Worm (Caenorhabditis elegans) whole organism, L1 larva: ENCODE results near the gene zip-8.

ENCODE experiments used
- C34B4.2 ChIP-seq: sonication (generic microtip); optimal IDR thresholded peaks from 2 replicates; lab custom pipeline; 2017; ENCODE audit warnings: mild to moderate bottlenecking, missing genetic modification characterization, missing compliant biosample characterization
- ceh-63 ChIP-seq: fragments of 200-800 bp; sonication (Bioruptor generic); optimal IDR thresholded peaks from 2 replicates; lab custom pipeline; 2018; ENCODE audit warnings: mild to moderate bottlenecking, missing genetic modification characterization, missing compliant biosample characterization
- egl-13 ChIP-seq: sonication (generic microtip); optimal IDR thresholded peaks from 2 replicates; lab custom pipeline; 2016; ENCODE audit warnings: missing genotype, missing genetic modification reagents, missing genetic modification characterization, missing compliant biosample characterization
- egl-27 ChIP-seq, 2 experiments: fragments of 150-350 bp in 1 of 2; sonication (generic microtip); optimal IDR thresholded peaks; 3 replicates each; lab custom pipeline; 2017 to 2018; ENCODE audit warnings: missing biosample characterization in 2 of 2, missing genetic modification characterization in 2 of 2, missing genetic modification reagents in 2 of 2
- elt-3 ChIP-seq, 6 experiments: fragments of 150-350 bp in 1 of 6; sonication (generic microtip); optimal IDR thresholded peaks; 2 replicates each; lab custom pipeline; 2017 to 2018; ENCODE audit warnings: missing biosample characterization in 6 of 6, missing genetic modification characterization in 6 of 6, inconsistent platforms in 1 of 6
- lin-14 ChIP-seq: fragments of 200-800 bp; sonication (Bioruptor generic); optimal IDR thresholded peaks from 2 replicates; lab custom pipeline; 2018; ENCODE audit warnings: mild to moderate bottlenecking, missing genetic modification characterization, moderate library complexity, missing compliant biosample characterization
- lin-39 ChIP-seq: fragments of 150-350 bp; optimal IDR thresholded peaks from 2 replicates; lab custom pipeline; 2014; ENCODE audit warnings: missing biosample characterization, missing genetic modification reagents, missing genetic modification characterization
- mab-9 ChIP-seq: fragments of 200-800 bp; sonication (Bioruptor generic); IDR thresholded peaks from 2 replicates; pipeline ENCODE4 v1.3.6; 2022; ENCODE audit warnings: missing genetic modification reagents, missing genetic modification characterization, missing compliant biosample characterization
- nhr-11 ChIP-seq: fragments of 150-350 bp; optimal IDR thresholded peaks from 2 replicates; lab custom pipeline; 2014; ENCODE audit warnings: missing biosample characterization, missing genetic modification characterization
- nhr-47 ChIP-seq: sonication (generic microtip); optimal IDR thresholded peaks from 2 replicates; lab custom pipeline; 2016; ENCODE audit warnings: mild to moderate bottlenecking, missing genetic modification characterization, moderate library complexity, missing compliant biosample characterization
- nhr-77 ChIP-seq: fragments of 150-350 bp; optimal IDR thresholded peaks from 2 replicates; lab custom pipeline; 2014; ENCODE audit warnings: missing biosample characterization, missing genetic modification characterization
- nhr-90 ChIP-seq: sonication (generic microtip); optimal IDR thresholded peaks from 2 replicates; lab custom pipeline; 2016; ENCODE audit warnings: mild to moderate bottlenecking, missing genetic modification characterization, missing compliant biosample characterization; ENCODE audit not compliant: poor library complexity
- snu-23 ChIP-seq: sonication (generic microtip); optimal IDR thresholded peaks from 2 replicates; lab custom pipeline; 2016; ENCODE audit warnings: missing genetic modification characterization, missing compliant biosample characterization
- tlp-1 ChIP-seq: fragments of 150-350 bp; optimal IDR thresholded peaks from 2 replicates; lab custom pipeline; 2014; ENCODE audit warnings: missing biosample characterization, missing genetic modification characterization
- unc-62 ChIP-seq: fragments of 150-350 bp; optimal IDR thresholded peaks from 2 replicates; lab custom pipeline; 2014; ENCODE audit warnings: missing biosample characterization, missing genetic modification reagents, missing genetic modification characterization
- unc-98 ChIP-seq: fragments of 200-800 bp; sonication (Bioruptor generic); IDR thresholded peaks from 2 replicates; pipeline ENCODE4 v1.3.6; 2022; ENCODE audit warnings: missing genetic modification characterization, missing compliant biosample characterization
- vab-15 ChIP-seq: sonication (generic microtip); optimal IDR thresholded peaks from 2 replicates; lab custom pipeline; 2017; ENCODE audit warnings: missing genotype, mild to moderate bottlenecking, missing genetic modification characterization, missing compliant biosample characterization

zip-8 gene

ce11 chrIII:6525557-6525956, 46.8 kb downstream of the zip-8 start, which contains the start of gene oig-1:
oig-1 (minus strand) TSS chrIII:6525657.
- TF ChIP-seq egl-27 (tag; optimal IDR thresholded peaks at IDR 0.05; lab: Kevin White, UChicago) (no peak), tlp-1 (no peak), snu-23 (GFP tag; lab: Kevin White, UChicago) (no peak), unc-62 (GFP tag; lab: Kevin White, UChicago) (no peak), nhr-77 (no peak), nhr-90 (tag; lab: Kevin White, UChicago) (no peak), C34B4.2 (tag; lab: Kevin White, UChicago) (no peak), egl-13 (tag; lab: Kevin White, UChicago) (no peak), nhr-47 (tag; lab: Kevin White, UChicago) (no peak), vab-15 (tag; lab: Kevin White, UChicago) (no peak), mab-9 (GFP tag; lab: Robert Waterston, UW) (no peak), lin-14 (GFP tag; lab: Kevin White, UChicago) (no peak), lin-39 (no peak), unc-98 (GFP tag; lab: Robert Waterston, UW) (no peak), elt-3 (tag; optimal IDR thresholded peaks at IDR 0.05; lab: Kevin White, UChicago) (no peak)

- no peak for TF ChIP-seq ceh-63
- no peak for TF ChIP-seq nhr-11 (tag; lab: Kevin White, UChicago)
- no peak for TF ChIP-seq vab-15 (tag; lab: Kevin White, UChicago)
Measured at ce11 chrIII:6527902-6528301, 49.1 kb downstream of the zip-8 start, which contains the start of gene pqn-10. pqn-10 (plus strand) TSS chrIII:6528202.
